Fruit fly (Drosophila melanogaster): ENCODE measurements around the gene CG33654.

DNA sequence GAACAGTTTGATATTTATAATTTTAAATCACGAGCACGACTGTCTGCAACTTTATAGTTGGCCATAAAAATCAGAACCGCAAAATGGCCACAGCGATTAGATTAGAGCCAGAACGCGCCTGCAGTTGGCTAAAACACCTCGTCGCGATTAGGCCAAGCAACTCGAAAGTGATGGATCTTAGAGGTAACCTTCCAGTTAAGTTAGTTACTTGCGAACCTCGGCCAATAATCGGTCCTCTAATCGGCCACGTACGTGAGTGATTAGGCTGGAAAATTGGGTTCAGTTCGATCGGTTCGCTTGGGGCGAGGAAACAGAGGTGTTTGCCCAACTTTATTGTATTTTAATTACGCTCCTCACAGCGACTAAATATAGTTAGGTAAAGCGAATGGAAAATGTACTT is 37.3 kb upstream of the CG33654 start:
- TF ChIP-seq CTCF (optimal IDR thresholded peaks at IDR 0.05) (no peak), CG8478 (optimal IDR thresholded peaks at IDR 0.05) (no peak)

All from S2 (cell line).